Worm (Caenorhabditis elegans): ENCODE data around the gene M163.10.

ce11 chrX:14484827-14485226 lies 14.0 kb downstream of the M163.10 start, which contains the start of gene M163.8:
- TF ChIP-seq lin-40 (tag; optimal IDR thresholded peaks at IDR 0.05) = no peak
- no peak for TF ChIP-seq F55B11.4 (tag; optimal IDR thresholded peaks at IDR 0.05; ENCODE audit: borderline replicate concordance, insufficient read depth)
- TF ChIP-seq bed-1 (GFP tag; IDR thresholded peaks at IDR 0.05) = no peak
- no peak for TF ChIP-seq ztf-3 (GFP tag; optimal IDR thresholded peaks at IDR 0.05)
- TF ChIP-seq ztf-26 (tag; optimal IDR thresholded peaks at IDR 0.05) = no peak
- no peak for TF ChIP-seq dpff-1 (tag; optimal IDR thresholded peaks at IDR 0.05)
- no peak for TF ChIP-seq unc-62 (GFP tag; optimal IDR thresholded peaks at IDR 0.05)
- TF ChIP-seq D2030.7 (GFP tag; IDR thresholded peaks at IDR 0.05) = no peak
- TF ChIP-seq snpc-4 (GFP tag; optimal IDR thresholded peaks at IDR 0.05) = no peak
- TF ChIP-seq snpc-4 (tag; optimal IDR thresholded peaks at IDR 0.05) = no peak
- no peak for TF ChIP-seq mes-4 (tag; optimal IDR thresholded peaks at IDR 0.05)

Data from whole organism, young adult.